Fruit fly (Drosophila melanogaster): ENCODE measurements around the gene Meics.

Meics gene

DNA sequence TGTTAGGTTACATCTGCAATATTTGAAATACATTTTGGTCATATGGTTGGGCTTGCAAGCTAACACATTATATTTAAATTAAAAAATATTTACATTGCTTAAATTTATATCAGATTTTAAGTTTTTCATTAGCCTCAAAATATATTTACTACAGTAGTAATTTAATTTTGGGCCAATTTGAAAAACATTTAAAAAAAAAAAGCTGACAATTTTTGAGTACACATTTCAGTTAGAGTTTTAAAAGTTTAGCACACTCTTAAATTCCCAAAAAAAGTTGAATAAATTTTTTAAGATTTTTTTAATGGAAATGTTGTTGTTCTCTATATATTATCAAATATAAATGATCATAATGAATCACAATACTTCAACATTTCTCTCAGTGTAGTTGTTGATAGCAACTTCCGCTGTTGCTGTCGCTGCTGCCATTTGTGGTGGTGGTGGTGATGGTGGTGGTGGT, 7.3 kb downstream of the Meics start (continued):
- TF ChIP-seq CG10267 (tag; optimal IDR thresholded peaks at IDR 0.05) (peak; percentile 79), CG9932 (GFP tag; IDR thresholded peaks at IDR 0.05) (no peak), ro (GFP tag; IDR thresholded peaks at IDR 0.05) (no peak; the same call in 1 of the 2 replicates), CG4707 (GFP tag; optimal IDR thresholded peaks at IDR 0.05) (no peak), sima (GFP tag; optimal IDR thresholded peaks at IDR 0.05) (no peak), schlank (tag; optimal IDR thresholded peaks at IDR 0.05) (no peak), CG3838 (GFP tag; optimal IDR thresholded peaks at IDR 0.05) (no peak), slou (GFP tag; optimal IDR thresholded peaks at IDR 0.05) (peak; percentile 3), CG6254 (GFP tag; optimal IDR thresholded peaks at IDR 0.05) (peak; percentile 63), CG10274 (GFP tag; optimal IDR thresholded peaks at IDR 0.05) (peak; percentile 1), maf-S (GFP tag; optimal IDR thresholded peaks at IDR 0.05) (no peak), CrebB (tag; optimal IDR thresholded peaks at IDR 0.05) (no peak), CG3847 (GFP tag; IDR thresholded peaks at IDR 0.05) (0 out of 2 replicates have a peak, but pooled peaks have one; percentile 37), CG4360 (GFP tag; IDR thresholded peaks at IDR 0.05) (no peak), az2 (GFP tag; optimal IDR thresholded peaks at IDR 0.05) (peak; percentile 79), CG6791 (GFP tag; IDR thresholded peaks at IDR 0.05; ENCODE audit: partially characterized antibody) (no peak), Neu2 (GFP tag; optimal IDR thresholded peaks at IDR 0.05; ENCODE audit: borderline replicate concordance) (no peak), ranshi (GFP tag; IDR thresholded peaks at IDR 0.05) (peak; percentile 41; the same call in 1 of the 2 replicates), corto (GFP tag; optimal IDR thresholded peaks at IDR 0.05) (no peak), CG4424 (GFP tag; optimal IDR thresholded peaks at IDR 0.05) (peak; percentile 87), CkIIα-i1 (GFP tag; IDR thresholded peaks at IDR 0.05) (no peak), ems (GFP tag; optimal IDR thresholded peaks at IDR 0.05) (no peak), tll (GFP tag; optimal IDR thresholded peaks at IDR 0.05) (no peak), Fer3 (tag; optimal IDR thresholded peaks at IDR 0.05) (peak; percentile 52), CG4617 (GFP tag; optimal IDR thresholded peaks at IDR 0.05; ENCODE audit: borderline replicate concordance) (peak; percentile 10), pnt (GFP tag; optimal IDR thresholded peaks at IDR 0.05) (peak; percentile 6), CG11504 (tag; optimal IDR thresholded peaks at IDR 0.05) (peak; percentile 89), chif (GFP tag; optimal IDR thresholded peaks at IDR 0.05) (peak; percentile 23 to 63), al (GFP tag; IDR thresholded peaks at IDR 0.05) (no peak), Hr3 (GFP tag; optimal IDR thresholded peaks at IDR 0.05) (peak; percentile 76), CG13296 (GFP tag; optimal IDR thresholded peaks at IDR 0.05) (peak; percentile 15), CG11695 (GFP tag; IDR thresholded peaks at IDR 0.05) (no peak; the same call in 2 of the 3 replicates), z (GFP tag; IDR thresholded peaks at IDR 0.05) (no peak), CG9727 (GFP tag; optimal IDR thresholded peaks at IDR 0.05) (peak; percentile 89), CG32532 (GFP tag; IDR thresholded peaks at IDR 0.05) (no peak; the same call in 1 of the 2 replicates), CG1024 (GFP tag; IDR thresholded peaks at IDR 0.05) (no peak), chm (GFP tag; IDR thresholded peaks at IDR 0.05) (no peak), peb (GFP tag; IDR thresholded peaks at IDR 0.05) (no peak), shn (GFP tag; optimal IDR thresholded peaks at IDR 0.05) (no peak), CG11723 (GFP tag; optimal IDR thresholded peaks at IDR 0.05) (peak; percentile 55), bab2 (GFP tag; optimal IDR thresholded peaks at IDR 0.05) (peak; percentile 46), croc (GFP tag; conservative IDR thresholded peaks at IDR 0.05) (no peak; the same call in 1 of the 3 replicates), dati (GFP tag; IDR thresholded peaks at IDR 0.05) (0 out of 2 replicates have a peak, but pooled peaks have one; percentile 15), HHEX (GFP tag; optimal IDR thresholded peaks at IDR 0.05) (peak; percentile 57), CG10543 (GFP tag; optimal IDR thresholded peaks at IDR 0.05) (no peak), Dek (tag; optimal IDR thresholded peaks at IDR 0.05) (peak; percentile 42), CG14014 (GFP tag; IDR thresholded peaks at IDR 0.05) (no peak), Sox102F (GFP tag; optimal IDR thresholded peaks at IDR 0.05) (peak; percentile 90), CG7963 (GFP tag; IDR thresholded peaks at IDR 0.05; ENCODE audit: partially characterized antibody) (no peak), onecut (GFP tag; IDR thresholded peaks at IDR 0.05) (no peak; the same call in none of the 2 replicates), CG4328 (GFP tag; optimal IDR thresholded peaks at IDR 0.05) (peak; percentile 44)

Measured in whole organism, embryonic.